Worm (Caenorhabditis elegans): ENCODE results near the gene Y38E10A.17.

DNA sequence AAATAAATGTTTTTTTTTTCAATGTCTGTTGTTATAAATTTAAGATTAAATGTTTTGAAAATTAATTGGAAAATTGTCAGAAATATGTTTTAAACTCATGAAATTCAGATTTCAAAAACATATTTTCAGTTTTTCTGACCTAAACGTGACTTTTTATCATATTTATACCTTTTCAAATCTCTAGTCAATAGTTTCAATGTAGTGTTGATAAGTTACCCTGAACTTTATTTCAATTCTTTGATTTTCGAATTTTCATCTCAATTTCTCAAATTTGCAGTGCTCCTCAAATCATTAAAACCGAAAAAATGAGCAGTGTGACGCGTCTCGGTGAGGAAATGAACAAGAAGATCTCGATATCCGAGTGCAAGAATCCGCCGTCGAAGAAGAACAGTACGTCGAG, 19.8 kb upstream of the Y38E10A.17 start, which contains the start of gene rgs-4:
- no peak for TF ChIP-seq unc-39 (tag; optimal IDR thresholded peaks at IDR 0.05)
- no peak for TF ChIP-seq mbf-1 (tag; optimal IDR thresholded peaks at IDR 0.05)
- TF ChIP-seq ama-1 (optimal IDR thresholded peaks at IDR 0.05) = no peak
- TF ChIP-seq crh-2 (tag; optimal IDR thresholded peaks at IDR 0.05) = no peak
